Worm (Caenorhabditis elegans): Measurements from ENCODE around the gene algn-14.

- TF ChIP-seq zfh-2 (GFP tag; conservative IDR thresholded peaks at IDR 0.05) (no peak), F39B2.1 (GFP tag; IDR thresholded peaks at IDR 0.05) (no peak), hlh-12 (tag; optimal IDR thresholded peaks at IDR 0.05) (no peak), lin-35 (GFP tag; optimal IDR thresholded peaks at IDR 0.05) (no peak), madf-8 (GFP tag; conservative IDR thresholded peaks at IDR 0.05) (no peak), chd-7 (tag; optimal IDR thresholded peaks at IDR 0.05) (no peak), snpc-1.3 (tag; optimal IDR thresholded peaks at IDR 0.05; ENCODE audit: insufficient read depth) (no peak), fkh-3 (tag; optimal IDR thresholded peaks at IDR 0.05) (no peak), tbx-9 (tag; optimal IDR thresholded peaks at IDR 0.05; ENCODE audit: borderline replicate concordance) (no peak), hmg-20 (GFP tag; IDR thresholded peaks at IDR 0.05) (no peak), atf-7 (tag; optimal IDR thresholded peaks at IDR 0.05) (no peak), madf-3 (GFP tag; IDR thresholded peaks at IDR 0.05) (no peak), egrh-3 (GFP tag; IDR thresholded peaks at IDR 0.05) (no peak)
These were observed 41.4 kb upstream of the algn-14 start for ce11 chrIV:3844584-3844983.
